Worm (Caenorhabditis elegans): ENCODE results near the gene F07G11.3.

F07G11.3 gene

ce11 chrV:7266021-7266420 is 32.5 kb upstream of the F07G11.3 start, which contains the start of gene C13A2.7:
C13A2.7 (plus strand) TSS chrV:7266321.
- TF ChIP-seq tbx-2 (tag; optimal IDR thresholded peaks at IDR 0.05) (no peak), ceh-24 (tag; optimal IDR thresholded peaks at IDR 0.05) (no peak), hlh-30 (tag; optimal IDR thresholded peaks at IDR 0.05; ENCODE audit: insufficient read depth) (no peak), eyg-1 (tag; optimal IDR thresholded peaks at IDR 0.05) (no peak), nhr-232 (tag; optimal IDR thresholded peaks at IDR 0.05) (no peak), syd-9 (tag; optimal IDR thresholded peaks at IDR 0.05) (no peak), fkh-6 (tag; optimal IDR thresholded peaks at IDR 0.05) (no peak), C08G9.2 (tag; optimal IDR thresholded peaks at IDR 0.05) (no peak), rnt-1 (tag; optimal IDR thresholded peaks at IDR 0.05) (no peak), unc-42 (tag; optimal IDR thresholded peaks at IDR 0.05) (no peak), che-1 (tag; optimal IDR thresholded peaks at IDR 0.05) (no peak)

ce11 chrV:7269399-7269798 is 29.2 kb upstream of the F07G11.3 start, which contains the start of gene C13A2.6:
C13A2.6 (plus strand) TSS chrV:7269699.
- TF ChIP-seq elt-4 (tag; optimal IDR thresholded peaks at IDR 0.05) (no peak), lim-6 (tag; optimal IDR thresholded peaks at IDR 0.05) (no peak), pros-1 (tag; optimal IDR thresholded peaks at IDR 0.05) (no peak), ceh-24 (tag; optimal IDR thresholded peaks at IDR 0.05) (no peak), hlh-6 (tag; optimal IDR thresholded peaks at IDR 0.05) (no peak), ahr-1 (tag; optimal IDR thresholded peaks at IDR 0.05) (no peak), ceh-19 (GFP tag; optimal IDR thresholded peaks at IDR 0.05) (no peak), ttx-3 (tag; optimal IDR thresholded peaks at IDR 0.05) (no peak), pax-1 (tag; optimal IDR thresholded peaks at IDR 0.05) (no peak), sox-2 (GFP tag; IDR thresholded peaks at IDR 0.05) (no peak)

ce11 chrV:7274992-7275391 is 23.6 kb upstream of the F07G11.3 start, which contains the start of gene C13A2.10:
C13A2.10 (minus strand) TSS chrV:7275092.
- TF ChIP-seq ceh-22 (tag; optimal IDR thresholded peaks at IDR 0.05) (no peak), ceh-24 (tag; optimal IDR thresholded peaks at IDR 0.05) (no peak), ref-2 (tag; optimal IDR thresholded peaks at IDR 0.05) (no peak), pros-1 (tag; optimal IDR thresholded peaks at IDR 0.05) (no peak), ceh-9 (tag; optimal IDR thresholded peaks at IDR 0.05) (no peak), ceh-45 (GFP tag; IDR thresholded peaks at IDR 0.05) (no peak), fax-1 (tag; optimal IDR thresholded peaks at IDR 0.05) (no peak), ceh-14 (tag; optimal IDR thresholded peaks at IDR 0.05) (no peak), rnt-1 (tag; optimal IDR thresholded peaks at IDR 0.05) (no peak), fkh-10 (GFP tag; optimal IDR thresholded peaks at IDR 0.05) (no peak), C08G9.2 (tag; optimal IDR thresholded peaks at IDR 0.05) (no peak), fkh-6 (tag; optimal IDR thresholded peaks at IDR 0.05) (no peak), lin-11 (tag; optimal IDR thresholded peaks at IDR 0.05) (no peak), Y22D7AL.16 (tag; optimal IDR thresholded peaks at IDR 0.05) (no peak)

- TF ChIP-seq K09A11.1 (tag; optimal IDR thresholded peaks at IDR 0.05; ENCODE audit: insufficient read depth) (no peak), ceh-19 (GFP tag; optimal IDR thresholded peaks at IDR 0.05) (no peak), ceh-6 (GFP tag; optimal IDR thresholded peaks at IDR 0.05) (no peak), ceh-18 (tag; optimal IDR thresholded peaks at IDR 0.05) (no peak), K02D7.2 (tag; optimal IDR thresholded peaks at IDR 0.05) (no peak)
Measured at ce11 chrV:7275491-7275890, 23.1 kb upstream of the F07G11.3 start, which contains the start of gene C13A2.5. C13A2.5 (plus strand) TSS chrV:7275791.

ce11 chrV:7279090-7279489 is 19.5 kb upstream of the F07G11.3 start, which contains the start of gene C13A2.4:
C13A2.4 (plus strand) TSS chrV:7279390.
- TF ChIP-seq ttx-3 (tag; optimal IDR thresholded peaks at IDR 0.05) = no peak
- TF ChIP-seq lin-11 (tag; optimal IDR thresholded peaks at IDR 0.05) = no peak
- TF ChIP-seq che-1 (tag; optimal IDR thresholded peaks at IDR 0.05) = no peak
- TF ChIP-seq Y22D7AL.16 (tag; optimal IDR thresholded peaks at IDR 0.05) = no peak
- TF ChIP-seq unc-42 (tag; optimal IDR thresholded peaks at IDR 0.05) = no peak
- TF ChIP-seq odd-2 (tag; optimal IDR thresholded peaks at IDR 0.05) = no peak
- no peak for TF ChIP-seq lim-6 (tag; optimal IDR thresholded peaks at IDR 0.05)
- TF ChIP-seq hlh-13 (GFP tag; optimal IDR thresholded peaks at IDR 0.05) = no peak
- no peak for TF ChIP-seq fkh-6 (tag; optimal IDR thresholded peaks at IDR 0.05)
- TF ChIP-seq unc-86 (tag; optimal IDR thresholded peaks at IDR 0.05) = no peak
